Worm (Caenorhabditis elegans): Measurements from ENCODE around the gene tnc-2.
"Not testable (repeated sequence)": the region's sequence is repeated elsewhere in the genome, so short reads cannot be mapped to it uniquely, and the experiment has no call there.

Gene tnc-2

ce11 chrII:10466552-10466951, at the start of gene tnc-2:
tnc-2 (plus strand) TSS chrII:10466852.
- TF ChIP-seq nfya-1 (tag; optimal IDR thresholded peaks at IDR 0.05) (no peak), dve-1 (tag; optimal IDR thresholded peaks at IDR 0.05) (no peak), nhr-11 (tag; optimal IDR thresholded peaks at IDR 0.05) (no peak), ceh-45 (GFP tag; IDR thresholded peaks at IDR 0.05) (no peak), elt-4 (tag; optimal IDR thresholded peaks at IDR 0.05) (no peak), dmd-4 (tag; optimal IDR thresholded peaks at IDR 0.05; ENCODE audit: borderline replicate concordance) (no peak), ceh-2 (tag; optimal IDR thresholded peaks at IDR 0.05) (no peak), ceh-6 (GFP tag; optimal IDR thresholded peaks at IDR 0.05) (no peak), unc-55 (GFP tag; optimal IDR thresholded peaks at IDR 0.05) (no peak), pha-4 (tag; optimal IDR thresholded peaks at IDR 0.05) (no peak)

ce11 chrII:10421941-10422340, 44.7 kb upstream of the tnc-2 start, which contains the start of gene frpr-21:
frpr-21 (minus strand) TSS chrII:10422041.
- no peak for TF ChIP-seq ceh-18 (tag; optimal IDR thresholded peaks at IDR 0.05)

ce11 chrII:10435836-10436235, 30.8 kb upstream of the tnc-2 start, which contains the start of gene cut-4:
cut-4 (plus strand) TSS chrII:10436136.
- TF ChIP-seq ceh-6 (GFP tag; optimal IDR thresholded peaks at IDR 0.05) = no peak

- TF ChIP-seq F13H6.1 (tag; optimal IDR thresholded peaks at IDR 0.05) (no peak), ztf-16 (tag; optimal IDR thresholded peaks at IDR 0.05) (no peak), pat-9 (tag; optimal IDR thresholded peaks at IDR 0.05) (no peak), unc-55 (GFP tag; optimal IDR thresholded peaks at IDR 0.05) (no peak), unc-86 (tag; optimal IDR thresholded peaks at IDR 0.05) (no peak), nhr-11 (tag; optimal IDR thresholded peaks at IDR 0.05) (no peak), zip-5 (tag; optimal IDR thresholded peaks at IDR 0.05) (no peak), ceh-18 (tag; optimal IDR thresholded peaks at IDR 0.05) (no peak), nfya-1 (tag; optimal IDR thresholded peaks at IDR 0.05) (no peak), ceh-24 (tag; optimal IDR thresholded peaks at IDR 0.05) (no peak)
Observed at ce11 chrII:10437840-10438239, 28.8 kb upstream of the tnc-2 start.

- no peak for TF ChIP-seq ceh-30 (tag; optimal IDR thresholded peaks at IDR 0.05)
- TF ChIP-seq C38D4.7 (GFP tag; optimal IDR thresholded peaks at IDR 0.05) = no peak
- no peak for TF ChIP-seq eyg-1 (tag; optimal IDR thresholded peaks at IDR 0.05)
- TF ChIP-seq zip-5 (tag; optimal IDR thresholded peaks at IDR 0.05) = no peak
- no peak for TF ChIP-seq lin-11 (tag; optimal IDR thresholded peaks at IDR 0.05)
- TF ChIP-seq ceh-24 (tag; optimal IDR thresholded peaks at IDR 0.05) = no peak
- no peak for TF ChIP-seq ama-1 (optimal IDR thresholded peaks at IDR 0.05)
- TF ChIP-seq ceh-19 (GFP tag; optimal IDR thresholded peaks at IDR 0.05) = no peak
- TF ChIP-seq unc-86 (tag; optimal IDR thresholded peaks at IDR 0.05) = no peak
- TF ChIP-seq che-1 (tag; optimal IDR thresholded peaks at IDR 0.05) = no peak
- no peak for TF ChIP-seq hlh-13 (GFP tag; optimal IDR thresholded peaks at IDR 0.05)
- no peak for TF ChIP-seq C08G9.2 (tag; optimal IDR thresholded peaks at IDR 0.05)
- TF ChIP-seq mec-3 (tag; optimal IDR thresholded peaks at IDR 0.05; ENCODE audit: borderline replicate concordance) = no peak
- no peak for TF ChIP-seq ceh-18 (tag; optimal IDR thresholded peaks at IDR 0.05)
- no peak for TF ChIP-seq pat-9 (tag; optimal IDR thresholded peaks at IDR 0.05)
- no peak for TF ChIP-seq pha-2 (tag; optimal IDR thresholded peaks at IDR 0.05)
- no peak for TF ChIP-seq T23F11.4 (GFP tag; optimal IDR thresholded peaks at IDR 0.05)
- no peak for TF ChIP-seq sox-2 (GFP tag; IDR thresholded peaks at IDR 0.05)
- no peak for TF ChIP-seq elt-4 (tag; optimal IDR thresholded peaks at IDR 0.05)
Observed at ce11 chrII:10439976-10440375, 26.7 kb upstream of the tnc-2 start, which contains the start of gene E04D5.4. E04D5.4 (plus strand) TSS chrII:10440276.

- not testable (repeated sequence) for TF ChIP-seq ceh-2, zip-5, ceh-9 (tag; optimal IDR thresholded peaks at IDR 0.05)
Observed at ce11 chrII:10442846-10443245, 23.8 kb upstream of the tnc-2 start, which contains the start of gene ZK673.1. ZK673.1 (plus strand) TSS chrII:10443146.

Data from whole organism, late embryonic.